Worm (Caenorhabditis elegans): Measurements from ENCODE around the gene EEED8.18.

- TF ChIP-seq dao-5 (tag; optimal IDR thresholded peaks at IDR 0.05) (no peak), him-1 (tag; optimal IDR thresholded peaks at IDR 0.05) (no peak), W03F9.2 (tag; optimal IDR thresholded peaks at IDR 0.05) (no peak)
Measured at ce11 chrII:5364516-5364915, 47.9 kb downstream of the EEED8.18 start.

All from whole organism, L4/young adult.